Worm (Caenorhabditis elegans): ENCODE results near the gene T05C3.6.
"Not testable (repeated sequence)": the region's sequence is repeated elsewhere in the genome, so short reads cannot be mapped to it uniquely, and the experiment has no call there.

Gene T05C3.6

ce11 chrV:5490205-5490604, at the start of gene T05C3.6:
T05C3.6 (plus strand) TSS chrV:5490445.
- TF ChIP-seq dao-5 (tag; optimal IDR thresholded peaks at IDR 0.05) (no peak), him-1 (tag; optimal IDR thresholded peaks at IDR 0.05) (no peak), W03F9.2 (tag; optimal IDR thresholded peaks at IDR 0.05) (no peak)

- TF ChIP-seq W03F9.2 (tag; optimal IDR thresholded peaks at IDR 0.05) (no peak), him-1 (tag; optimal IDR thresholded peaks at IDR 0.05) (no peak)
Measured at ce11 chrV:5442366-5442765, 47.9 kb upstream of the T05C3.6 start.

- TF ChIP-seq him-1 (tag; optimal IDR thresholded peaks at IDR 0.05), result no peak
- no peak for TF ChIP-seq dao-5 (tag; optimal IDR thresholded peaks at IDR 0.05)
- no peak for TF ChIP-seq W03F9.2 (tag; optimal IDR thresholded peaks at IDR 0.05)
Measured at ce11 chrV:5444037-5444436, 46.2 kb upstream of the T05C3.6 start.

ce11 chrV:5445839-5446238, 44.4 kb upstream of the T05C3.6 start, which contains the start of gene F08F3.1:
F08F3.1 (plus strand) TSS chrV:5446139.
- no peak for TF ChIP-seq W03F9.2 (tag; optimal IDR thresholded peaks at IDR 0.05)

ce11 chrV:5447057-5447456, 43.2 kb upstream of the T05C3.6 start:
- TF ChIP-seq W03F9.2 (tag; optimal IDR thresholded peaks at IDR 0.05) (no peak), dao-5 (tag; optimal IDR thresholded peaks at IDR 0.05) (no peak), him-1 (tag; optimal IDR thresholded peaks at IDR 0.05) (no peak)

- no peak for TF ChIP-seq W03F9.2 (tag; optimal IDR thresholded peaks at IDR 0.05)
- no peak for TF ChIP-seq dao-5 (tag; optimal IDR thresholded peaks at IDR 0.05)
- no peak for TF ChIP-seq him-1 (tag; optimal IDR thresholded peaks at IDR 0.05)
Measured at ce11 chrV:5450742-5451141, 39.5 kb upstream of the T05C3.6 start.

ce11 chrV:5453615-5454014, 36.6 kb upstream of the T05C3.6 start, which contains the start of gene glc-3:
glc-3 (minus strand) TSS chrV:5453715.
- TF ChIP-seq dao-5 (tag; optimal IDR thresholded peaks at IDR 0.05) (no peak), W03F9.2 (tag; optimal IDR thresholded peaks at IDR 0.05) (no peak), him-1 (tag; optimal IDR thresholded peaks at IDR 0.05) (no peak)

ce11 chrV:5454955-5455354, 35.3 kb upstream of the T05C3.6 start:
- TF ChIP-seq him-1 (tag; optimal IDR thresholded peaks at IDR 0.05) (no peak), dao-5 (tag; optimal IDR thresholded peaks at IDR 0.05) (no peak), W03F9.2 (tag; optimal IDR thresholded peaks at IDR 0.05) (no peak)

- no peak for TF ChIP-seq him-1 (tag; optimal IDR thresholded peaks at IDR 0.05)
- no peak for TF ChIP-seq dao-5 (tag; optimal IDR thresholded peaks at IDR 0.05)
- TF ChIP-seq W03F9.2 (tag; optimal IDR thresholded peaks at IDR 0.05), result no peak
Measured at ce11 chrV:5459806-5460205, 30.4 kb upstream of the T05C3.6 start, which contains the start of gene ZC317.2. ZC317.2 (plus strand) TSS chrV:5460106.

ce11 chrV:5462894-5463293, 27.4 kb upstream of the T05C3.6 start, which contains the start of gene srg-67:
srg-67 (minus strand) TSS chrV:5462994.
- TF ChIP-seq him-1 (tag; optimal IDR thresholded peaks at IDR 0.05), result no peak
- TF ChIP-seq W03F9.2 (tag; optimal IDR thresholded peaks at IDR 0.05), result no peak
- no peak for TF ChIP-seq dao-5 (tag; optimal IDR thresholded peaks at IDR 0.05)

- TF ChIP-seq him-1 (tag; optimal IDR thresholded peaks at IDR 0.05) (no peak), W03F9.2 (tag; optimal IDR thresholded peaks at IDR 0.05) (no peak), dao-5 (tag; optimal IDR thresholded peaks at IDR 0.05) (no peak)
Measured at ce11 chrV:5465335-5465734, 24.9 kb upstream of the T05C3.6 start, which contains the start of gene srg-68. srg-68 (minus strand) TSS chrV:5465435.

- not testable (repeated sequence) for TF ChIP-seq dao-5, W03F9.2, him-1 (tag; optimal IDR thresholded peaks at IDR 0.05)
Measured at ce11 chrV:5468489-5468888, 21.8 kb upstream of the T05C3.6 start, which contains the start of gene ZC317.6. ZC317.6 (minus strand) TSS chrV:5468589.

- TF ChIP-seq him-1, dao-5, W03F9.2 (tag; optimal IDR thresholded peaks at IDR 0.05): not testable (repeated sequence)
Measured at ce11 chrV:5470930-5471329, 19.3 kb upstream of the T05C3.6 start, which contains the start of gene ZC317.7. ZC317.7 (minus strand) TSS chrV:5471030.

- no peak for TF ChIP-seq him-1 (tag; optimal IDR thresholded peaks at IDR 0.05)
- no peak for TF ChIP-seq dao-5 (tag; optimal IDR thresholded peaks at IDR 0.05)
- no peak for TF ChIP-seq W03F9.2 (tag; optimal IDR thresholded peaks at IDR 0.05)
Measured at ce11 chrV:5477719-5478118, 12.5 kb upstream of the T05C3.6 start.

ce11 chrV:5482315-5482714, 7.9 kb upstream of the T05C3.6 start, which contains the start of gene srg-66:
srg-66 (minus strand) TSS chrV:5482415.
- TF ChIP-seq dao-5 (tag; optimal IDR thresholded peaks at IDR 0.05) (no peak), W03F9.2 (tag; optimal IDR thresholded peaks at IDR 0.05) (no peak), him-1 (tag; optimal IDR thresholded peaks at IDR 0.05) (no peak)

Data from whole organism, L4/young adult.